Fruit fly (Drosophila melanogaster) Kc167 (cell line): ENCODE results near the gene Pdp.

Source experiments
- Myc ChIP-seq: fragments of >200 bp; optimal IDR thresholded peaks from 2 replicates; lab custom pipeline; 2017; ENCODE audit warnings: missing external identifiers
- insv ChIP-seq: fragments of >200 bp; optimal IDR thresholded peaks from 3 replicates; lab custom pipeline; 2018; ENCODE audit warnings: missing external identifiers
- psq ChIP-seq: fragments of >200 bp; optimal IDR thresholded peaks from 2 replicates; lab custom pipeline; 2017; ENCODE audit warnings: missing external identifiers
- ttk ChIP-seq: sonication (Bioruptor generic); optimal IDR thresholded peaks from 2 replicates; lab custom pipeline; 2017; ENCODE audit warnings: missing external identifiers

DNA sequence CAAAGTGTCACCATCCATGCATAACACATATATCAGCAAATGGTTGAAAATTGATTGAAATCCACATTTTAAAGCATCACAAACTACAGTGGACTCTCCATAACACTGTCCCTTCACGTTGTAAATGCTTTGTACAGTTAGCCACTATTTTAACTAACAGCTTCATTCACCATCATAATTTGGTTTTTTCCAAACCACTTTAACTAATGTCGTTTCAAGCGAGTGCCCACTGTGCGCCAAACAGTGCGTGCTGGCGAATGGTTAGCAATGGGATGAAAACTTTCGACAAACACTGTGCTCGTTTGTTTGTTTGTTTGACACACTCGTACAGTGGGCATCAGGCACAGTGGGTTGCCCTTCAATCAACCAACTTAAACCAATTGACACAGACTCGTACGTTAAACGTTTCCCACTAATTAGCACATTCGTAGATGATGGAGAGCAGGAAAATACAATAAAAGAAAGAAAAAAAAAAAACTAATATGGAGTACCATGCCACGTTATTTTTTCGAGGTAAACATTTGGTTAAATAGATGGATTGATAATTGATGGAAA lies 34.1 kb downstream of the Pdp start:
- no peak for TF ChIP-seq insv (lab: Kevin White, UChicago)
- TF ChIP-seq psq (lab: Kevin White, UChicago), result peak; percentile 21
- no peak for TF ChIP-seq ttk (lab: Kevin White, UChicago)
- no peak for TF ChIP-seq Myc (lab: Kevin White, UChicago)
